Fruit fly (Drosophila melanogaster): ENCODE results near the gene CG11815.

Gene CG11815

dm6 chr3L:2004732-2005131 lies 33.7 kb upstream of the CG11815 start (continued):
- TF ChIP-seq CG5953 (GFP tag; IDR thresholded peaks at IDR 0.05) (no peak), gsb (GFP tag; IDR thresholded peaks at IDR 0.05) (no peak), CG6813 (GFP tag; optimal IDR thresholded peaks at IDR 0.05) (peak; percentile 29), Fer3 (tag; optimal IDR thresholded peaks at IDR 0.05) (no peak), tap (tag; optimal IDR thresholded peaks at IDR 0.05) (no peak), sc (optimal IDR thresholded peaks at IDR 0.05) (no peak), sc (GFP tag; optimal IDR thresholded peaks at IDR 0.05) (no peak), zfh1 (GFP tag; IDR thresholded peaks at IDR 0.05) (no peak), CG1832 (GFP tag; optimal IDR thresholded peaks at IDR 0.05) (no peak), Mad (GFP tag; optimal IDR thresholded peaks at IDR 0.05) (no peak), CG8944 (GFP tag; optimal IDR thresholded peaks at IDR 0.05) (no peak), TFAM (GFP tag; optimal IDR thresholded peaks at IDR 0.05) (no peak), YL-1 (GFP tag; optimal IDR thresholded peaks at IDR 0.05) (no peak), Drgx (GFP tag; IDR thresholded peaks at IDR 0.05) (no peak), CG7745 (tag; optimal IDR thresholded peaks at IDR 0.05) (no peak), CG15011 (GFP tag; optimal IDR thresholded peaks at IDR 0.05) (no peak), CG9215 (GFP tag; IDR thresholded peaks at IDR 0.05) (no peak), mam (GFP tag; optimal IDR thresholded peaks at IDR 0.05) (no peak), vvl (GFP tag; IDR thresholded peaks at IDR 0.05) (no peak), dan (GFP tag; IDR thresholded peaks at IDR 0.05) (no peak), Bteb2 (GFP tag; optimal IDR thresholded peaks at IDR 0.05) (no peak), ewg (GFP tag; optimal IDR thresholded peaks at IDR 0.05) (peak; percentile 1), tll (GFP tag; optimal IDR thresholded peaks at IDR 0.05) (no peak), gcm2 (GFP tag; optimal IDR thresholded peaks at IDR 0.05) (no peak), pan (optimal IDR thresholded peaks at IDR 0.05) (no peak), pan (GFP tag; optimal IDR thresholded peaks at IDR 0.05 in 1 of 2, IDR thresholded peaks at IDR 0.05 in 1 of 2) (no peak), CG16863 (GFP tag; optimal IDR thresholded peaks at IDR 0.05) (peak; percentile 22), inv (GFP tag; IDR thresholded peaks at IDR 0.05; ENCODE audit: partially characterized antibody) (no peak), dmrt99B (tag; optimal IDR thresholded peaks at IDR 0.05) (peak; percentile 40), Ravus (GFP tag; IDR thresholded peaks at IDR 0.05) (no peak), Trl (optimal IDR thresholded peaks at IDR 0.05) (no peak), Trl (GFP tag; optimal IDR thresholded peaks at IDR 0.05) (peak; percentile 1), lab (GFP tag; optimal IDR thresholded peaks at IDR 0.05) (peak; percentile 27), Side (GFP tag; optimal IDR thresholded peaks at IDR 0.05) (no peak), schlank (tag; optimal IDR thresholded peaks at IDR 0.05) (no peak), ara (GFP tag; IDR thresholded peaks at IDR 0.05) (no peak), HHEX (GFP tag; optimal IDR thresholded peaks at IDR 0.05) (peak; percentile 18), CG7556 (GFP tag; optimal IDR thresholded peaks at IDR 0.05) (no peak), fd3F (GFP tag; optimal IDR thresholded peaks at IDR 0.05) (no peak), dimm (GFP tag; IDR thresholded peaks at IDR 0.05) (no peak), twi (tag; optimal IDR thresholded peaks at IDR 0.05) (no peak), CG16779 (GFP tag; IDR thresholded peaks at IDR 0.05) (no peak), wdn (GFP tag; IDR thresholded peaks at IDR 0.05) (no peak), CG10147 (GFP tag; optimal IDR thresholded peaks at IDR 0.05) (no peak), knrl (GFP tag; IDR thresholded peaks at IDR 0.05; ENCODE audit: partially characterized antibody) (no peak), Dip2 (GFP tag; IDR thresholded peaks at IDR 0.05) (no peak), Dll (GFP tag; IDR thresholded peaks at IDR 0.05; ENCODE audit: partially characterized antibody) (no peak), al (GFP tag; IDR thresholded peaks at IDR 0.05) (no peak), CG2678 (tag; optimal IDR thresholded peaks at IDR 0.05) (peak; percentile 50), CG17829 (tag; optimal IDR thresholded peaks at IDR 0.05) (no peak), dpn (GFP tag; optimal IDR thresholded peaks at IDR 0.05) (no peak), CG7372 (GFP tag; IDR thresholded peaks at IDR 0.05) (no peak), psq (GFP tag; optimal IDR thresholded peaks at IDR 0.05) (no peak)
